Worm (Caenorhabditis elegans) whole organism, late embryonic: Measurements from ENCODE around the gene rab-30.

Experiments used
- ama-1 ChIP-seq: fragments of 150-350 bp; optimal IDR thresholded peaks from 2 replicates; lab custom pipeline; 2014
- ceh-45 ChIP-seq: fragments of 200-800 bp; sonication (Bioruptor generic); IDR thresholded peaks from 2 replicates; pipeline ENCODE4 v1.3.6; 2022; ENCODE audit warnings: missing genetic modification reagents, missing genetic modification characterization, missing compliant biosample characterization
- dmd-4 ChIP-seq: sonication (generic microtip); optimal IDR thresholded peaks from 2 replicates; lab custom pipeline; 2016; ENCODE audit warnings: borderline replicate concordance, missing genetic modification characterization, missing compliant biosample characterization
- ets-4 ChIP-seq: sonication (generic microtip); optimal IDR thresholded peaks from 2 replicates; lab custom pipeline; 2016; ENCODE audit warnings: missing genetic modification characterization, missing compliant biosample characterization
- hlh-15 ChIP-seq: sonication (generic microtip); optimal IDR thresholded peaks from 2 replicates; lab custom pipeline; 2016; ENCODE audit warnings: missing genetic modification characterization, missing compliant biosample characterization
- nfya-1 ChIP-seq: sonication (generic microtip); optimal IDR thresholded peaks from 2 replicates; lab custom pipeline; 2017; ENCODE audit warnings: missing genetic modification characterization, mild to moderate bottlenecking, missing compliant biosample characterization, antibody characterized with exemption, moderate library complexity
- pha-4 ChIP-seq: fragments of 150-350 bp; optimal IDR thresholded peaks from 2 replicates; lab custom pipeline; 2018; ENCODE audit warnings: missing biosample characterization, missing genetic modification reagents, missing genetic modification characterization
- pqm-1 ChIP-seq: sonication (generic microtip); optimal IDR thresholded peaks from 2 replicates; lab custom pipeline; 2016; ENCODE audit warnings: missing genetic modification characterization, missing compliant biosample characterization
- sdc-2 ChIP-seq: sonication (generic microtip); optimal IDR thresholded peaks from 2 replicates; lab custom pipeline; 2016; ENCODE audit warnings: missing genotype, missing genetic modification characterization, missing compliant biosample characterization
- unc-55 ChIP-seq: sonication (generic microtip); optimal IDR thresholded peaks from 2 replicates; lab custom pipeline; 2017; ENCODE audit warnings: missing biosample characterization, missing genetic modification reagents, missing genetic modification characterization

- no peak for TF ChIP-seq ama-1 (lab: Kevin White, UChicago)
- no peak for TF ChIP-seq dmd-4 (tag; lab: Kevin White, UChicago)
- no peak for TF ChIP-seq pqm-1
- no peak for TF ChIP-seq ceh-45 (GFP tag; lab: Robert Waterston, UW)
- TF ChIP-seq unc-55 (GFP tag; lab: Kevin White, UChicago), result no peak
- TF ChIP-seq hlh-15 (tag; lab: Kevin White, UChicago), result no peak
- TF ChIP-seq ets-4 (tag; lab: Kevin White, UChicago), result no peak
- TF ChIP-seq sdc-2 (tag; lab: Kevin White, UChicago), result no peak
- TF ChIP-seq nfya-1 (tag; lab: Kevin White, UChicago), result no peak
- no peak for TF ChIP-seq pha-4
These were observed 36.0 kb downstream of the rab-30 start, which contains the start of gene Y39A1A.3 for ce11 chrIII:10596387-10596786.
